Worm (Caenorhabditis elegans) whole organism, L1 larva: ENCODE results near the gene cest-9.1.

Experiments
- ceh-63 ChIP-seq: fragments of 200-800 bp; sonication (Bioruptor generic); optimal IDR thresholded peaks from 2 replicates; lab custom pipeline; 2018; ENCODE audit warnings: mild to moderate bottlenecking, missing genetic modification characterization, missing compliant biosample characterization
- ceh-82 ChIP-seq, 3 experiments: fragments of 150-350 bp in 1 of 3; sonication (generic microtip) in 2 of 3; optimal IDR thresholded peaks; 2 replicates each; lab custom pipeline; 2014 to 2017; ENCODE audit warnings: missing biosample characterization in 3 of 3, missing genetic modification characterization in 3 of 3
- ceh-90 ChIP-seq: sonication (generic microtip); optimal IDR thresholded peaks from 2 replicates; lab custom pipeline; 2016; ENCODE audit warnings: missing genetic modification characterization, missing compliant biosample characterization
- dsc-1 ChIP-seq: sonication (generic microtip); optimal IDR thresholded peaks from 2 replicates; lab custom pipeline; 2016; ENCODE audit warnings: mild to moderate bottlenecking, missing genetic modification characterization, missing compliant biosample characterization
- efl-1 ChIP-seq, 4 experiments: fragments of 150-350 bp; optimal IDR thresholded peaks in 3 of 4; peaks in 1 of 4; 1 replicate in 1 of 4; 2 replicates in 3 of 4; lab custom pipeline; 2014; ENCODE audit warnings: missing biosample characterization in 2 of 4, missing genetic modification characterization in 2 of 4, missing genetic modification reagents in 2 of 4
- egl-13 ChIP-seq: sonication (generic microtip); optimal IDR thresholded peaks from 2 replicates; lab custom pipeline; 2016; ENCODE audit warnings: missing genotype, missing genetic modification reagents, missing genetic modification characterization, missing compliant biosample characterization
- egl-27 ChIP-seq, 2 experiments: fragments of 150-350 bp in 1 of 2; sonication (generic microtip); optimal IDR thresholded peaks; 3 replicates each; lab custom pipeline; 2017 to 2018; ENCODE audit warnings: missing biosample characterization in 2 of 2, missing genetic modification characterization in 2 of 2, missing genetic modification reagents in 2 of 2
- elt-2 ChIP-seq: sonication (generic microtip); optimal IDR thresholded peaks from 2 replicates; lab custom pipeline; 2016; ENCODE audit warnings: missing genetic modification characterization, mild to moderate bottlenecking, inconsistent platforms, missing compliant biosample characterization, missing genetic modification reagents
- fkh-10 ChIP-seq: sonication (generic microtip); optimal IDR thresholded peaks from 2 replicates; lab custom pipeline; 2017; ENCODE audit warnings: missing biosample characterization, missing genetic modification reagents, missing genetic modification characterization
- fkh-8 ChIP-seq: sonication (generic microtip); optimal IDR thresholded peaks from 2 replicates; lab custom pipeline; 2016; ENCODE audit warnings: mild to moderate bottlenecking, missing genetic modification characterization, missing compliant biosample characterization
- irx-1 ChIP-seq: sonication (generic microtip); optimal IDR thresholded peaks from 2 replicates; lab custom pipeline; 2016; ENCODE audit warnings: missing genetic modification characterization, missing compliant biosample characterization
- isw-1 ChIP-seq: fragments of 200-800 bp; sonication (Bioruptor generic); IDR thresholded peaks from 2 replicates; pipeline ENCODE4 v1.3.6; 2022; ENCODE audit warnings: missing genetic modification characterization, missing compliant biosample characterization
- jun-1 ChIP-seq: fragments of 150-350 bp; optimal IDR thresholded peaks from 2 replicates; lab custom pipeline; 2014; ENCODE audit warnings: missing biosample characterization, missing genetic modification reagents, missing genetic modification characterization
- lin-14 ChIP-seq: fragments of 200-800 bp; sonication (Bioruptor generic); optimal IDR thresholded peaks from 2 replicates; lab custom pipeline; 2018; ENCODE audit warnings: mild to moderate bottlenecking, missing genetic modification characterization, moderate library complexity, missing compliant biosample characterization
- lin-35 ChIP-seq, 2 experiments: fragments of 150-350 bp; optimal IDR thresholded peaks; 2 replicates each; lab custom pipeline; 2014; ENCODE audit warnings: missing biosample characterization in 2 of 2, missing genetic modification characterization in 2 of 2, missing genetic modification reagents in 2 of 2
- lir-3 ChIP-seq: sonication (generic microtip); optimal IDR thresholded peaks from 2 replicates; lab custom pipeline; 2016; ENCODE audit warnings: mild to moderate bottlenecking, missing genetic modification characterization, moderate library complexity, missing compliant biosample characterization; ENCODE audit not compliant: poor library complexity
- lsy-2 ChIP-seq, 2 experiments: fragments of 150-350 bp; optimal IDR thresholded peaks; 2 replicates each; lab custom pipeline; 2014; ENCODE audit warnings: missing biosample characterization in 2 of 2, missing genetic modification characterization in 2 of 2
- mab-9 ChIP-seq: fragments of 200-800 bp; sonication (Bioruptor generic); IDR thresholded peaks from 2 replicates; pipeline ENCODE4 v1.3.6; 2022; ENCODE audit warnings: missing genetic modification reagents, missing genetic modification characterization, missing compliant biosample characterization
- mdl-1 ChIP-seq, 2 experiments: fragments of 150-350 bp; optimal IDR thresholded peaks; 2 replicates each; lab custom pipeline; 2014 to 2017; ENCODE audit warnings: missing biosample characterization in 2 of 2, missing genetic modification characterization in 2 of 2, inconsistent platforms in 1 of 2
- mep-1 ChIP-seq: fragments of 150-350 bp; optimal IDR thresholded peaks from 2 replicates; lab custom pipeline; 2014; ENCODE audit warnings: missing biosample characterization, missing genetic modification characterization
- nhr-11 ChIP-seq: fragments of 150-350 bp; optimal IDR thresholded peaks from 2 replicates; lab custom pipeline; 2014; ENCODE audit warnings: missing biosample characterization, missing genetic modification characterization
- nhr-19 ChIP-seq: fragments of 200-800 bp; sonication (Bioruptor generic); conservative IDR thresholded peaks from 2 replicates; pipeline ENCODE4 v1.3.6; 2022; ENCODE audit warnings: missing genetic modification characterization, missing compliant biosample characterization
- nhr-47 ChIP-seq: sonication (generic microtip); optimal IDR thresholded peaks from 2 replicates; lab custom pipeline; 2016; ENCODE audit warnings: mild to moderate bottlenecking, missing genetic modification characterization, moderate library complexity, missing compliant biosample characterization
- nhr-71 ChIP-seq: sonication (generic microtip); optimal IDR thresholded peaks from 2 replicates; lab custom pipeline; 2016; ENCODE audit warnings: mild to moderate bottlenecking, missing genetic modification characterization, moderate library complexity, missing compliant biosample characterization
- nhr-77 ChIP-seq: fragments of 150-350 bp; optimal IDR thresholded peaks from 2 replicates; lab custom pipeline; 2014; ENCODE audit warnings: missing biosample characterization, missing genetic modification characterization
- nhr-90 ChIP-seq: sonication (generic microtip); optimal IDR thresholded peaks from 2 replicates; lab custom pipeline; 2016; ENCODE audit warnings: mild to moderate bottlenecking, missing genetic modification characterization, missing compliant biosample characterization; ENCODE audit not compliant: poor library complexity
- pax-3 ChIP-seq: fragments of 200-800 bp; sonication (Bioruptor generic); optimal IDR thresholded peaks from 2 replicates; lab custom pipeline; 2018; ENCODE audit warnings: mild to moderate bottlenecking, missing genetic modification characterization, moderate library complexity, missing compliant biosample characterization
- skn-1 ChIP-seq: fragments of 150-350 bp; optimal IDR thresholded peaks from 2 replicates; lab custom pipeline; 2014; ENCODE audit warnings: missing biosample characterization, missing genetic modification characterization
- snu-23 ChIP-seq: sonication (generic microtip); optimal IDR thresholded peaks from 2 replicates; lab custom pipeline; 2016; ENCODE audit warnings: missing genetic modification characterization, missing compliant biosample characterization
- sox-4 ChIP-seq: sonication (generic microtip); optimal IDR thresholded peaks from 2 replicates; lab custom pipeline; 2016; ENCODE audit warnings: missing genetic modification characterization, missing compliant biosample characterization
- swsn-7 ChIP-seq: sonication (generic microtip); optimal IDR thresholded peaks from 2 replicates; lab custom pipeline; 2016; ENCODE audit warnings: missing genetic modification characterization, missing compliant biosample characterization
- tbx-2 ChIP-seq: sonication (generic microtip); optimal IDR thresholded peaks from 2 replicates; lab custom pipeline; 2016; ENCODE audit warnings: missing genetic modification characterization, missing compliant biosample characterization
- tlp-1 ChIP-seq: fragments of 150-350 bp; optimal IDR thresholded peaks from 2 replicates; lab custom pipeline; 2014; ENCODE audit warnings: missing biosample characterization, missing genetic modification characterization
- unc-62 ChIP-seq: fragments of 150-350 bp; optimal IDR thresholded peaks from 2 replicates; lab custom pipeline; 2014; ENCODE audit warnings: missing biosample characterization, missing genetic modification reagents, missing genetic modification characterization
- unc-86 ChIP-seq: sonication (generic microtip); optimal IDR thresholded peaks from 2 replicates; lab custom pipeline; 2016; ENCODE audit warnings: missing genetic modification characterization, missing compliant biosample characterization
- unc-98 ChIP-seq: fragments of 200-800 bp; sonication (Bioruptor generic); IDR thresholded peaks from 2 replicates; pipeline ENCODE4 v1.3.6; 2022; ENCODE audit warnings: missing genetic modification characterization, missing compliant biosample characterization
- vab-15 ChIP-seq: sonication (generic microtip); optimal IDR thresholded peaks from 2 replicates; lab custom pipeline; 2017; ENCODE audit warnings: missing genotype, mild to moderate bottlenecking, missing genetic modification characterization, missing compliant biosample characterization
- xbp-1 ChIP-seq: sonication (generic microtip); optimal IDR thresholded peaks from 2 replicates; lab custom pipeline; 2016; ENCODE audit warnings: missing genetic modification characterization, missing compliant biosample characterization
- zag-1 ChIP-seq: fragments of 150-350 bp; optimal IDR thresholded peaks from 2 replicates; lab custom pipeline; 2014; ENCODE audit warnings: missing biosample characterization, missing genetic modification characterization
- zip-4 ChIP-seq: fragments of 200-800 bp; sonication (Bioruptor generic); optimal IDR thresholded peaks from 2 replicates; lab custom pipeline; 2018; ENCODE audit warnings: mild to moderate bottlenecking, missing genetic modification characterization, moderate library complexity, missing compliant biosample characterization
- ztf-11 ChIP-seq, 2 experiments: sonication (generic microtip); optimal IDR thresholded peaks; 2 replicates each; lab custom pipeline; 2016 to 2017; ENCODE audit warnings: missing genetic modification characterization in 2 of 2, missing biosample characterization in 1 of 2, missing compliant biosample characterization in 1 of 2

The cest-9.1 gene

DNA sequence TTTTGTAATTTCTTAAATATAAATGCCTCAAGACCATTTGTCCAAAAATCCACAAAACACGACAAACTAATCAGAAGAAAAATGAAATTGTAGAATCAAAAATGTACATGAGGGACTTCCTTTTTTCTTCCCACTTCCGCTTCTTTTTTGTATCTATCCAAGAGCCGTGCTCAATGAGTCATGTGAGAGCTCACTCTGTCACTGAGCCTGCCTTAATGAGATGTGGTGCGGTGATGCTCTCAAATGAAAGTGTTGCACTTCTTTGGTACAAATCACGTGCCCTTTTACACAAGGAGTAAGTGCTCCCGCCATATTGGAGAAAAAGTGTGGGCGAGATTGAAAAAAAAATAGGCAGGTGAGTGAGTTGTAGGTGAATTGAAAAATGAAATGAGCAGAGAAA is 21.6 kb upstream of the cest-9.1 start:
- TF ChIP-seq elt-2 (tag; lab: Kevin White, UChicago), result no peak
- peak; percentile 38 for TF ChIP-seq jun-1 (tag; lab: Kevin White, UChicago)
- no peak for TF ChIP-seq ceh-90 (tag; lab: Kevin White, UChicago)
- TF ChIP-seq lin-35 (GFP tag; optimal IDR thresholded peaks at IDR 0.05; lab: Kevin White, UChicago), result peak in 1 of 2 experiments; percentile 20
- TF ChIP-seq fkh-8 (tag; lab: Kevin White, UChicago), result peak; percentile 17
- TF ChIP-seq dsc-1 (tag; lab: Kevin White, UChicago), result peak; percentile 30
- peak; percentile 76 for TF ChIP-seq unc-86 (tag; lab: Kevin White, UChicago)
- no peak for TF ChIP-seq mdl-1 (tag; optimal IDR thresholded peaks at IDR 0.05; lab: Kevin White, UChicago)
- TF ChIP-seq nhr-47 (tag; lab: Kevin White, UChicago), result peak; percentile 59
- TF ChIP-seq ceh-82 (tag; optimal IDR thresholded peaks at IDR 0.05; lab: Kevin White, UChicago), result peak in 1 of 3 experiments; percentile 27
- peak; percentile 62; the same call in 1 of the 2 replicates for TF ChIP-seq mab-9 (GFP tag; lab: Robert Waterston, UW)
- TF ChIP-seq egl-13 (tag; lab: Kevin White, UChicago), result peak; percentile 72
- peak; percentile 26 for TF ChIP-seq tbx-2 (tag; lab: Kevin White, UChicago)
- no peak for TF ChIP-seq tlp-1 (tag; lab: Kevin White, UChicago)
- TF ChIP-seq nhr-71 (tag; lab: Kevin White, UChicago), result peak; percentile 52
- TF ChIP-seq ztf-11 (tag; optimal IDR thresholded peaks at IDR 0.05; lab: Kevin White, UChicago), result peak in 1 of 2 experiments; percentile 27
- peak; percentile 86 for TF ChIP-seq lin-14
- TF ChIP-seq lsy-2 (tag; optimal IDR thresholded peaks at IDR 0.05; lab: Kevin White, UChicago), result peak; percentile 12 to 22

DNA sequence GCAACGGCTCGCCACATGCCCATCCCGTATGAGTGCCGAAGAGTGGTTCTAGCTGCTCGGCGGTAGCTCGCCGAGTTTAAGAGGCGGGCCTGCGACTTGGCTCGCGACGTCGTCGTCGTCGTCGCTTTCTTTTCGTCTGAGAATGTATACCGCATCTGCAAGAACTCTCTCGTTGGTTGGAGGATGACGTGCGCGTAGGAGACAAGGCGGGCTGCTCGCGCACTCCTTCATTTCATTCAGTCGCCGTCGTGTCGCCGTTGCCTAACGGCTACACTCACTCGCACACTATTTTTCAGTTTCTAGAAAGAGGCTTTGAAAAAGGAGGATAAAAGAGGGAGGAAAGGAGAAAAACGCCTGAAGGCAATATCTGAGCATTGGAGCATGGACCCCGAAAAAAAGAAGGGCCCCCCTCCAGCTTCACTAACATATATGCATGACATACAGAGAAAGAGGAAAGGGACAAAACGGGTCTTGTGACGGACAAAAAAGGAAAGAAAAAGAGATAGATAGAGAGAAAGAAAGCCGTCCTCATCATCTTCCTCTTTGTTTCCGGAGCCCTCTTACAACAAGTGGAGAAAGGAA is 20.4 kb upstream of the cest-9.1 start:
- peak; percentile 75 for TF ChIP-seq nhr-71 (tag; lab: Kevin White, UChicago)
- TF ChIP-seq ceh-82 (tag; optimal IDR thresholded peaks at IDR 0.05; lab: Kevin White, UChicago), result peak in 2 of 3 experiments; percentile 13 to 40
- TF ChIP-seq lsy-2 (tag; optimal IDR thresholded peaks at IDR 0.05; lab: Kevin White, UChicago), result peak; percentile 31 to 42
- TF ChIP-seq vab-15 (tag; lab: Kevin White, UChicago), result no peak
- no peak for TF ChIP-seq unc-98 (GFP tag; lab: Robert Waterston, UW)
- TF ChIP-seq lin-35 (GFP tag; optimal IDR thresholded peaks at IDR 0.05; lab: Kevin White, UChicago), result peak in 1 of 2 experiments; percentile 16
- TF ChIP-seq zag-1 (tag; lab: Kevin White, UChicago), result peak; percentile 4
- TF ChIP-seq skn-1, result peak; percentile 5
- peak; percentile 53 for TF ChIP-seq pax-3
- TF ChIP-seq ceh-90 (tag; lab: Kevin White, UChicago), result no peak
- TF ChIP-seq efl-1 (optimal IDR thresholded peaks at IDR 0.05; lab: Kevin White, UChicago), result peak; percentile 17 to 21
- no peak for TF ChIP-seq efl-1 (GFP tag; optimal IDR thresholded peaks at IDR 0.05 in 1 of 2; lab: Kevin White, UChicago)
- TF ChIP-seq lin-14, result peak; percentile 94
- peak; percentile 16 for TF ChIP-seq isw-1
- no peak for TF ChIP-seq nhr-90 (tag; lab: Kevin White, UChicago)
- TF ChIP-seq ceh-63 (GFP tag; lab: Kevin White, UChicago), result no peak
- peak; percentile 49 for TF ChIP-seq snu-23 (GFP tag; lab: Kevin White, UChicago)
- peak; percentile 70 for TF ChIP-seq nhr-47 (tag; lab: Kevin White, UChicago)
- TF ChIP-seq lir-3 (tag; lab: Kevin White, UChicago), result peak; percentile 37
- TF ChIP-seq zip-4 (GFP tag; lab: Kevin White, UChicago), result no peak
- no peak for TF ChIP-seq elt-2 (tag; lab: Kevin White, UChicago)
- peak; percentile 67 for TF ChIP-seq egl-13 (tag; lab: Kevin White, UChicago)
- TF ChIP-seq dsc-1 (tag; lab: Kevin White, UChicago), result peak; percentile 50
- peak; percentile 84 for TF ChIP-seq fkh-8 (tag; lab: Kevin White, UChicago)
- no peak for TF ChIP-seq nhr-11 (tag; lab: Kevin White, UChicago)
- TF ChIP-seq ztf-11 (tag; optimal IDR thresholded peaks at IDR 0.05; lab: Kevin White, UChicago), result peak in 1 of 2 experiments; percentile 48
- no peak for TF ChIP-seq nhr-77 (tag; lab: Kevin White, UChicago)
- TF ChIP-seq fkh-10 (GFP tag; lab: Kevin White, UChicago), result peak; percentile 75
- TF ChIP-seq sox-4 (tag; lab: Kevin White, UChicago), result peak; percentile 11
- TF ChIP-seq unc-62 (GFP tag; lab: Kevin White, UChicago), result no peak
- peak; percentile 7 for TF ChIP-seq irx-1
- TF ChIP-seq tbx-2 (tag; lab: Kevin White, UChicago), result peak; percentile 71
- peak in 1 of 2 experiments; percentile 34 for TF ChIP-seq egl-27 (tag; optimal IDR thresholded peaks at IDR 0.05; lab: Kevin White, UChicago)
- TF ChIP-seq mep-1 (tag; lab: Kevin White, UChicago), result peak; percentile 9
- peak; percentile 66 for TF ChIP-seq swsn-7 (tag; lab: Kevin White, UChicago)
- TF ChIP-seq unc-86 (tag; lab: Kevin White, UChicago), result peak; percentile 86
- TF ChIP-seq nhr-19 (GFP tag; lab: Robert Waterston, UW), result peak; percentile 32; the same call in 1 of the 2 replicates
- TF ChIP-seq xbp-1 (tag; lab: Kevin White, UChicago), result peak; percentile 52
